Fruit fly (Drosophila melanogaster) whole organism, embryonic: ENCODE results near the gene Cpr64Ab.

Experiments
- CG10979 ChIP-seq: fragments of 200-800 bp; sonication (Bioruptor generic); optimal IDR thresholded peaks from 2 replicates; lab custom pipeline; 2018; ENCODE audit warnings: missing biosample characterization, mild to moderate bottlenecking, missing genetic modification characterization, moderate library complexity
- CG14441 ChIP-seq: fragments of 200-800 bp; sonication (Bioruptor generic); IDR thresholded peaks from 2 replicates; pipeline ENCODE4 v1.3.6; 2022; ENCODE audit warnings: missing biosample characterization, missing genetic modification characterization
- CG14710 ChIP-seq: fragments of 200-800 bp; sonication (Bioruptor generic); optimal IDR thresholded peaks from 3 replicates; lab custom pipeline; 2019; ENCODE audit warnings: missing biosample characterization, mild to moderate bottlenecking, missing genetic modification characterization, moderate library complexity
- CG14965 ChIP-seq: fragments of 200-800 bp; sonication (Bioruptor generic); optimal IDR thresholded peaks from 2 replicates; lab custom pipeline; 2016; ENCODE audit warnings: missing biosample characterization, missing genetic modification characterization, borderline replicate concordance
- CG15479 ChIP-seq: fragments of 200-800 bp; sonication (Bioruptor generic); optimal IDR thresholded peaks from 3 replicates; lab custom pipeline; 2019; ENCODE audit warnings: missing biosample characterization, mild to moderate bottlenecking, missing genetic modification characterization, moderate library complexity
- CG16863 ChIP-seq: fragments of 200-800 bp; sonication (Bioruptor generic); optimal IDR thresholded peaks from 3 replicates; lab custom pipeline; 2016; ENCODE audit warnings: missing biosample characterization, missing genetic modification characterization
- CG18476 ChIP-seq: fragments of 200-800 bp; sonication (Bioruptor generic); optimal IDR thresholded peaks from 2 replicates; lab custom pipeline; 2016; ENCODE audit warnings: missing biosample characterization, mild to moderate bottlenecking, missing genetic modification characterization
- CG2116 ChIP-seq: fragments of 200-800 bp; sonication (Bioruptor generic); optimal IDR thresholded peaks from 3 replicates; lab custom pipeline; 2018; ENCODE audit warnings: missing biosample characterization, mild to moderate bottlenecking, missing genetic modification characterization
- CG31365 ChIP-seq: fragments of 200-800 bp; sonication (Bioruptor generic); optimal IDR thresholded peaks from 2 replicates; lab custom pipeline; 2018; ENCODE audit warnings: missing biosample characterization, mild to moderate bottlenecking, missing genetic modification characterization
- CG31388 ChIP-seq: fragments of 200-800 bp; sonication (Bioruptor generic); optimal IDR thresholded peaks from 2 replicates; lab custom pipeline; 2016; ENCODE audit warnings: missing biosample characterization, missing genetic modification characterization
- CG3838 ChIP-seq: fragments of 200-800 bp; sonication (Bioruptor generic); optimal IDR thresholded peaks from 3 replicates; lab custom pipeline; 2016; ENCODE audit warnings: missing biosample characterization, missing genetic modification characterization
- CG4424 ChIP-seq: fragments of 200-800 bp; sonication (Bioruptor generic); optimal IDR thresholded peaks from 3 replicates; lab custom pipeline; 2016; ENCODE audit warnings: missing biosample characterization, missing genetic modification characterization
- CG6689 ChIP-seq: fragments of 200-800 bp; sonication (Bioruptor generic); IDR thresholded peaks from 2 replicates; pipeline ENCODE4 v1.3.6; 2022; ENCODE audit warnings: missing biosample characterization, missing genetic modification characterization
- CG8281 ChIP-seq: fragments of 200-800 bp; sonication (Bioruptor generic); optimal IDR thresholded peaks from 2 replicates; lab custom pipeline; 2018; ENCODE audit warnings: missing biosample characterization, mild to moderate bottlenecking, missing genetic modification characterization, moderate library complexity
- CG8388 ChIP-seq: fragments of 200-800 bp; sonication (Bioruptor generic); optimal IDR thresholded peaks from 2 replicates; lab custom pipeline; 2019; ENCODE audit warnings: missing biosample characterization, mild to moderate bottlenecking, missing genetic modification characterization, moderate library complexity
- CG8924 ChIP-seq: fragments of 200-800 bp; optimal IDR thresholded peaks from 3 replicates; lab custom pipeline; 2019; ENCODE audit warnings: missing biosample characterization, mild to moderate bottlenecking, missing genetic modification characterization, moderate library complexity
- CG9437 ChIP-seq: fragments of 200-800 bp; sonication (Bioruptor generic); optimal IDR thresholded peaks from 2 replicates; lab custom pipeline; 2018; ENCODE audit warnings: missing biosample characterization, mild to moderate bottlenecking, missing genetic modification characterization
- CG9727 ChIP-seq: fragments of 200-800 bp; sonication (Bioruptor generic); optimal IDR thresholded peaks from 3 replicates; lab custom pipeline; 2017; ENCODE audit warnings: missing biosample characterization, mild to moderate bottlenecking, missing genetic modification characterization
- CG9797 ChIP-seq: fragments of 200-800 bp; sonication (Bioruptor generic); optimal IDR thresholded peaks from 3 replicates; lab custom pipeline; 2018; ENCODE audit warnings: missing biosample characterization, mild to moderate bottlenecking, missing genetic modification characterization
- D19A ChIP-seq: fragments of 200-800 bp; optimal IDR thresholded peaks from 3 replicates; lab custom pipeline; 2019; ENCODE audit warnings: missing biosample characterization, mild to moderate bottlenecking, missing genetic modification characterization, moderate library complexity
- Dad ChIP-seq: fragments of 200-800 bp; sonication (Bioruptor generic); optimal IDR thresholded peaks from 3 replicates; lab custom pipeline; 2016; ENCODE audit warnings: missing biosample characterization, missing genetic modification characterization
- Dref ChIP-seq: fragments of 200-800 bp; sonication (Bioruptor generic); IDR thresholded peaks from 2 replicates; pipeline ENCODE4 v1.3.6; 2022; ENCODE audit warnings: missing biosample characterization, missing genetic modification characterization
- Hr3 ChIP-seq: fragments of 200-800 bp; sonication (Bioruptor generic); optimal IDR thresholded peaks from 3 replicates; lab custom pipeline; 2016; ENCODE audit warnings: missing biosample characterization, missing genetic modification characterization
- NK7.1 ChIP-seq: fragments of 200-800 bp; sonication (Bioruptor generic); optimal IDR thresholded peaks from 3 replicates; lab custom pipeline; 2016; ENCODE audit warnings: missing biosample characterization, missing genetic modification characterization
- Ptx1 ChIP-seq: fragments of 200-800 bp; sonication (Bioruptor generic); IDR thresholded peaks from 2 replicates; pipeline ENCODE4 v1.3.6; 2022; ENCODE audit warnings: missing biosample characterization, missing genetic modification characterization
- Rx ChIP-seq: fragments of 200-800 bp; sonication (Bioruptor generic); IDR thresholded peaks from 2 replicates; pipeline ENCODE4 v1.3.6; 2022; ENCODE audit warnings: missing biosample characterization, missing genetic modification characterization
- Six4 ChIP-seq: fragments of 200-800 bp; sonication (Bioruptor generic); optimal IDR thresholded peaks from 2 replicates; lab custom pipeline; 2016; ENCODE audit warnings: missing biosample characterization, missing genetic modification characterization
- Spps ChIP-seq: fragments of 200-800 bp; sonication (Bioruptor generic); optimal IDR thresholded peaks from 2 replicates; lab custom pipeline; 2018; ENCODE audit warnings: missing biosample characterization, mild to moderate bottlenecking, missing genetic modification characterization
- Tbp ChIP-seq: fragments of >200 bp; optimal IDR thresholded peaks from 2 replicates; lab custom pipeline; 2018; ENCODE audit warnings: missing biosample characterization, missing genetic modification characterization
- Xrp1 ChIP-seq: fragments of 200-800 bp; sonication (Bioruptor generic); IDR thresholded peaks from 2 replicates; pipeline ENCODE4 v1.3.6; 2022; ENCODE audit warnings: missing biosample characterization, missing genetic modification characterization
- YL-1 ChIP-seq: fragments of 200-800 bp; sonication (Bioruptor generic); optimal IDR thresholded peaks from 3 replicates; lab custom pipeline; 2017; ENCODE audit warnings: missing biosample characterization, mild to moderate bottlenecking, missing genetic modification characterization
- bbx ChIP-seq: fragments of 200-800 bp; sonication (Bioruptor generic); IDR thresholded peaks from 2 replicates; pipeline ENCODE4 v1.3.6; 2022; ENCODE audit warnings: missing biosample characterization, missing genetic modification characterization; ENCODE audit not compliant: partially characterized antibody
- bowl ChIP-seq: fragments of 200-800 bp; sonication (Bioruptor generic); IDR thresholded peaks from 2 replicates; pipeline ENCODE4 v1.3.6; 2022; ENCODE audit warnings: missing biosample characterization, missing genetic modification characterization
- cas ChIP-seq: fragments of 200-800 bp; sonication (Bioruptor generic); IDR thresholded peaks from 2 replicates; pipeline ENCODE4 v1.3.6; 2022; ENCODE audit warnings: missing biosample characterization, missing genetic modification characterization
- chn ChIP-seq: fragments of 200-800 bp; sonication (Bioruptor generic); optimal IDR thresholded peaks from 2 replicates; lab custom pipeline; 2016; ENCODE audit warnings: missing biosample characterization, missing genetic modification characterization
- dm ChIP-seq: fragments of 200-800 bp; sonication (Bioruptor generic); optimal IDR thresholded peaks from 3 replicates; lab custom pipeline; 2016; ENCODE audit warnings: missing biosample characterization, missing genetic modification characterization
- esg ChIP-seq: fragments of 200-800 bp; sonication (Bioruptor generic); conservative IDR thresholded peaks from 2 replicates; pipeline ENCODE4 v1.3.6; 2022; ENCODE audit warnings: missing biosample characterization, missing genetic modification characterization
- fu2 ChIP-seq: fragments of 200-800 bp; sonication (Bioruptor generic); optimal IDR thresholded peaks from 2 replicates; lab custom pipeline; 2016; ENCODE audit warnings: missing biosample characterization, missing genetic modification characterization
- grau ChIP-seq: fragments of 200-800 bp; optimal IDR thresholded peaks from 3 replicates; lab custom pipeline; 2019; ENCODE audit warnings: missing biosample characterization, mild to moderate bottlenecking, missing genetic modification characterization, moderate library complexity
- grn ChIP-seq: fragments of 200-800 bp; sonication (Bioruptor generic); optimal IDR thresholded peaks from 3 replicates; lab custom pipeline; 2017; ENCODE audit warnings: missing biosample characterization, missing genetic modification characterization
- gt ChIP-seq: fragments of 200-800 bp; sonication (Bioruptor generic); IDR thresholded peaks from 2 replicates; pipeline ENCODE4 v1.3.6; 2022; ENCODE audit warnings: missing biosample characterization, missing genetic modification characterization
- hkb ChIP-seq, 2 experiments: fragments of 200-800 bp in 1 of 2; fragments of >200 bp in 1 of 2; sonication (Bioruptor generic) in 1 of 2; IDR thresholded peaks in 1 of 2; optimal IDR thresholded peaks in 1 of 2; 2 replicates each; pipeline versions ENCODE4 v1.3.6 to Lab custom; 2017 to 2022; ENCODE audit warnings: missing biosample characterization in 1 of 2, missing genetic modification characterization in 1 of 2
- ind ChIP-seq: fragments of 200-800 bp; sonication (Bioruptor generic); optimal IDR thresholded peaks from 3 replicates; lab custom pipeline; 2016; ENCODE audit warnings: missing biosample characterization, missing genetic modification characterization
- lmd ChIP-seq: fragments of 200-800 bp; sonication (Bioruptor generic); IDR thresholded peaks from 2 replicates; pipeline ENCODE4 v1.3.6; 2022; ENCODE audit warnings: missing biosample characterization, missing genetic modification characterization
- nerfin-1 ChIP-seq: fragments of 200-800 bp; sonication (Bioruptor generic); optimal IDR thresholded peaks from 3 replicates; lab custom pipeline; 2019; ENCODE audit warnings: missing biosample characterization, mild to moderate bottlenecking, missing genetic modification characterization, moderate library complexity
- nerfin-2 ChIP-seq: fragments of 200-800 bp; sonication (Bioruptor generic); IDR thresholded peaks from 2 replicates; pipeline ENCODE4 v1.3.6; 2022; ENCODE audit warnings: missing biosample characterization, missing genetic modification characterization; ENCODE audit not compliant: partially characterized antibody
- phol ChIP-seq: fragments of 200-800 bp; sonication (Bioruptor generic); optimal IDR thresholded peaks from 3 replicates; lab custom pipeline; 2018; ENCODE audit warnings: missing biosample characterization, mild to moderate bottlenecking, missing genetic modification characterization, moderate library complexity
- pum ChIP-seq: fragments of 200-800 bp; sonication (Bioruptor generic); optimal IDR thresholded peaks from 2 replicates; lab custom pipeline; 2016; ENCODE audit warnings: missing biosample characterization, missing genetic modification characterization
- ranshi ChIP-seq: fragments of 200-800 bp; sonication (Bioruptor generic); IDR thresholded peaks from 2 replicates; pipeline ENCODE4 v1.3.6; 2022; ENCODE audit warnings: missing biosample characterization, missing genetic modification characterization
- row ChIP-seq: fragments of 200-800 bp; sonication (Bioruptor generic); IDR thresholded peaks from 3 replicates; pipeline ENCODE4 v1.3.6; 2022; ENCODE audit warnings: missing biosample characterization, missing genetic modification characterization
- seq ChIP-seq: fragments of 200-800 bp; sonication (Bioruptor generic); IDR thresholded peaks from 2 replicates; pipeline ENCODE4 v1.3.6; 2022; ENCODE audit warnings: missing biosample characterization, missing genetic modification characterization
- z ChIP-seq: fragments of 200-800 bp; sonication (Bioruptor generic); IDR thresholded peaks from 3 replicates; pipeline ENCODE4 v1.3.6; 2022; ENCODE audit warnings: missing biosample characterization, missing genetic modification characterization

The Cpr64Ab gene

dm6 chr3L:4242428-4242827 is 31.1 kb upstream of the Cpr64Ab start, which contains the start of gene pav:
Gene pav (plus strand): TSS chr3L:4242734.
- TF ChIP-seq CG15479 (GFP tag; lab: Kevin White, UChicago) (no peak), pum (no peak), NK7.1 (GFP tag; lab: Kevin White, UChicago) (no peak), CG8924 (tag; lab: Kevin White, UChicago) (peak; percentile 66), Dref (no peak), CG10979 (peak; percentile 41), CG3838 (GFP tag; lab: Kevin White, UChicago) (no peak), ranshi (GFP tag; lab: Robert Waterston, UW) (peak; percentile 11; the same call in 1 of the 2 replicates), Six4 (no peak), esg (GFP tag; lab: Robert Waterston, UW) (no peak), CG6689 (GFP tag; lab: Robert Waterston, UW) (peak; percentile 4; the same call in 1 of the 2 replicates), CG2116 (GFP tag; lab: Kevin White, UChicago) (peak; percentile 4), CG14965 (no peak), row (GFP tag; lab: Robert Waterston, UW) (peak; percentile 82), nerfin-2 (no peak), fu2 (GFP tag; lab: Kevin White, UChicago) (no peak), CG14710 (tag; lab: Kevin White, UChicago) (peak; percentile 65), bowl (no peak), CG9797 (GFP tag; lab: Kevin White, UChicago) (peak; percentile 79), phol (tag; lab: Kevin White, UChicago) (peak; percentile 64), Hr3 (GFP tag; lab: Kevin White, UChicago) (peak; percentile 18), CG9727 (GFP tag; lab: Kevin White, UChicago) (peak; percentile 10), Tbp (GFP tag; lab: Kevin White, UChicago) (no peak), ind (GFP tag; lab: Kevin White, UChicago) (peak; percentile 31), nerfin-1 (tag; lab: Kevin White, UChicago) (peak; percentile 44), CG14441 (GFP tag; lab: Robert Waterston, UW) (peak; percentile 55), Spps (tag; lab: Kevin White, UChicago) (no peak), CG16863 (no peak), Ptx1 (peak; percentile 44; the same call in 1 of the 2 replicates), Dad (GFP tag; lab: Kevin White, UChicago) (no peak), CG31388 (GFP tag; lab: Kevin White, UChicago) (no peak), grau (tag; lab: Kevin White, UChicago) (peak; percentile 65), bbx (GFP tag; lab: Robert Waterston, UW) (no peak), seq (GFP tag; lab: Robert Waterston, UW) (no peak), CG9437 (GFP tag; lab: Kevin White, UChicago) (no peak), hkb (optimal IDR thresholded peaks at IDR 0.05; lab: Kevin White, UChicago) (no peak), hkb (GFP tag; IDR thresholded peaks at IDR 0.05; lab: Robert Waterston, UW) (peak; percentile 65), CG8281 (tag; lab: Kevin White, UChicago) (no peak), CG4424 (GFP tag; lab: Kevin White, UChicago) (no peak), chn (GFP tag; lab: Kevin White, UChicago) (no peak), Rx (GFP tag; lab: Robert Waterston, UW) (peak; percentile 8; the same call in 1 of the 2 replicates), D19A (tag; lab: Kevin White, UChicago) (peak; percentile 61), dm (peak; percentile 51), z (GFP tag; lab: Robert Waterston, UW) (no peak), CG18476 (GFP tag; lab: Kevin White, UChicago) (peak; percentile 16), lmd (GFP tag; lab: Robert Waterston, UW) (peak; percentile 58), Xrp1 (GFP tag; lab: Robert Waterston, UW) (peak; percentile 59; the same call in 1 of the 2 replicates), CG8388 (no peak), grn (GFP tag; lab: Kevin White, UChicago) (no peak), CG31365 (tag; lab: Kevin White, UChicago) (no peak), cas (GFP tag; lab: Robert Waterston, UW) (peak; percentile 29; the same call in 1 of the 2 replicates), YL-1 (GFP tag; lab: Kevin White, UChicago) (peak; percentile 66), gt (GFP tag; lab: Robert Waterston, UW) (no peak)
